Worm (Caenorhabditis elegans) whole organism, young adult: ENCODE data around the gene bed-2.

Experiments
- D2030.7 ChIP-seq: fragments of 200-800 bp; sonication (Bioruptor generic); IDR thresholded peaks from 2 replicates; pipeline ENCODE4 v1.3.6; 2022; ENCODE audit warnings: missing genetic modification reagents, missing genetic modification characterization, missing compliant biosample characterization
- F33H1.4 ChIP-seq: fragments of 200-800 bp; sonication (Bioruptor generic); IDR thresholded peaks from 2 replicates; pipeline ENCODE4 v1.3.6; 2022; ENCODE audit warnings: missing genetic modification reagents, missing genetic modification characterization, missing compliant biosample characterization
- F49E8.2 ChIP-seq: sonication (generic microtip); optimal IDR thresholded peaks from 3 replicates; lab custom pipeline; 2017; ENCODE audit warnings: missing genetic modification characterization, mild to moderate bottlenecking, missing compliant biosample characterization, antibody characterized with exemption, moderate library complexity; ENCODE audit not compliant: insufficient read depth
- F57A8.1 ChIP-seq: fragments of 200-800 bp; sonication (Bioruptor generic); optimal IDR thresholded peaks from 2 replicates; lab custom pipeline; 2018; ENCODE audit warnings: mild to moderate bottlenecking, missing genetic modification characterization, moderate library complexity, missing compliant biosample characterization
- K12H6.12 ChIP-seq: fragments of 200-800 bp; sonication (Bioruptor generic); optimal IDR thresholded peaks from 2 replicates; lab custom pipeline; 2018; ENCODE audit warnings: mild to moderate bottlenecking, missing genetic modification characterization, missing compliant biosample characterization
- Y53F4B.3 ChIP-seq: fragments of 200-800 bp; sonication (Bioruptor generic); IDR thresholded peaks from 2 replicates; pipeline ENCODE4 v1.3.6; 2022; ENCODE audit warnings: missing genetic modification reagents, missing genetic modification characterization, missing compliant biosample characterization
- aptf-3 ChIP-seq: fragments of 200-800 bp; sonication (Bioruptor generic); IDR thresholded peaks from 2 replicates; pipeline ENCODE4 v1.3.6; 2022; ENCODE audit warnings: missing genetic modification characterization, missing compliant biosample characterization
- atf-7 ChIP-seq: sonication (generic microtip); optimal IDR thresholded peaks from 2 replicates; lab custom pipeline; 2017; ENCODE audit warnings: mild to moderate bottlenecking, missing genetic modification characterization, missing compliant biosample characterization
- attf-3 ChIP-seq: fragments of 200-800 bp; sonication (Bioruptor generic); conservative IDR thresholded peaks from 2 replicates; pipeline ENCODE4 v1.3.6; 2022; ENCODE audit warnings: missing genetic modification reagents, missing genetic modification characterization, missing compliant biosample characterization
- attf-5 ChIP-seq: fragments of 200-800 bp; sonication (Bioruptor generic); optimal IDR thresholded peaks from 2 replicates; lab custom pipeline; 2018; ENCODE audit warnings: mild to moderate bottlenecking, missing genetic modification characterization, missing compliant biosample characterization
- attf-6 ChIP-seq: fragments of 200-800 bp; sonication (Bioruptor generic); IDR thresholded peaks from 2 replicates; pipeline ENCODE4 v1.3.6; 2022; ENCODE audit warnings: missing genetic modification reagents, missing genetic modification characterization, missing compliant biosample characterization
- bed-1 ChIP-seq: fragments of 200-800 bp; sonication (Bioruptor generic); IDR thresholded peaks from 2 replicates; pipeline ENCODE4 v1.3.6; 2022; ENCODE audit warnings: missing genetic modification reagents, missing genetic modification characterization, missing compliant biosample characterization
- bed-2 ChIP-seq: fragments of 200-800 bp; sonication (Bioruptor generic); IDR thresholded peaks from 2 replicates; pipeline ENCODE4 v1.3.6; 2022; ENCODE audit warnings: missing genetic modification reagents, missing genetic modification characterization, missing compliant biosample characterization
- cebp-1 ChIP-seq, 2 experiments: fragments of 200-800 bp in 1 of 2; sonication (Bioruptor generic) in 1 of 2; sonication (generic microtip) in 1 of 2; IDR thresholded peaks in 1 of 2; optimal IDR thresholded peaks in 1 of 2; 2 replicates each; pipeline versions ENCODE4 v1.3.6 to Lab custom; 2017 to 2022; ENCODE audit warnings: missing compliant biosample characterization in 2 of 2, missing genetic modification characterization in 2 of 2, mild to moderate bottlenecking in 1 of 2, missing genetic modification reagents in 1 of 2, moderate library complexity in 1 of 2
- ceh-79 ChIP-seq: sonication (generic microtip); optimal IDR thresholded peaks from 2 replicates; lab custom pipeline; 2017; ENCODE audit warnings: mild to moderate bottlenecking, missing genetic modification characterization, missing compliant biosample characterization
- dox-1 ChIP-seq: fragments of 200-800 bp; sonication (Bioruptor generic); IDR thresholded peaks from 2 replicates; pipeline ENCODE4 v1.3.6; 2022; ENCODE audit warnings: missing genetic modification reagents, missing genetic modification characterization, missing compliant biosample characterization
- egl-18 ChIP-seq: fragments of 200-800 bp; sonication (Bioruptor generic); IDR thresholded peaks from 2 replicates; pipeline ENCODE4 v1.3.6; 2022; ENCODE audit warnings: missing genetic modification reagents, missing genetic modification characterization, missing compliant biosample characterization
- egrh-3 ChIP-seq: fragments of 200-800 bp; sonication (Bioruptor generic); IDR thresholded peaks from 2 replicates; pipeline ENCODE4 v1.3.6; 2022; ENCODE audit warnings: missing genetic modification reagents, missing genetic modification characterization, missing compliant biosample characterization
- fkh-3 ChIP-seq: sonication (generic microtip); optimal IDR thresholded peaks from 2 replicates; lab custom pipeline; 2016; ENCODE audit warnings: mild to moderate bottlenecking, missing genetic modification characterization, missing compliant biosample characterization
- hmg-1.2 ChIP-seq: fragments of 200-800 bp; sonication (Bioruptor generic); IDR thresholded peaks from 2 replicates; pipeline ENCODE4 v1.3.6; 2022; ENCODE audit warnings: missing genetic modification reagents, missing genetic modification characterization, missing compliant biosample characterization
- let-526 ChIP-seq: fragments of 200-800 bp; sonication (Bioruptor generic); IDR thresholded peaks from 2 replicates; pipeline ENCODE4 v1.3.6; 2022; ENCODE audit warnings: missing genetic modification reagents, missing genetic modification characterization, missing compliant biosample characterization
- lin-54 ChIP-seq: fragments of 200-800 bp; sonication (Bioruptor generic); optimal IDR thresholded peaks from 2 replicates; lab custom pipeline; 2018; ENCODE audit warnings: mild to moderate bottlenecking, missing genetic modification characterization, missing compliant biosample characterization
- lsy-27 ChIP-seq: sonication (generic microtip); optimal IDR thresholded peaks from 2 replicates; lab custom pipeline; 2017; ENCODE audit warnings: missing genetic modification characterization, mild to moderate bottlenecking, missing compliant biosample characterization, antibody characterized with exemption, missing genotype, borderline replicate concordance; ENCODE audit not compliant: insufficient read depth
- madf-10 ChIP-seq: sonication (generic microtip); optimal IDR thresholded peaks from 2 replicates; lab custom pipeline; 2016; ENCODE audit warnings: mild to moderate bottlenecking, missing genetic modification characterization, missing compliant biosample characterization
- mcd-1 ChIP-seq: fragments of 200-800 bp; sonication (Bioruptor generic); IDR thresholded peaks from 2 replicates; pipeline ENCODE4 v1.3.6; 2022; ENCODE audit warnings: missing genetic modification reagents, missing genetic modification characterization, missing compliant biosample characterization
- nfya-1 ChIP-seq: sonication (generic microtip); optimal IDR thresholded peaks from 2 replicates; lab custom pipeline; 2017; ENCODE audit warnings: antibody characterized with exemption, missing compliant biosample characterization, missing genetic modification characterization, borderline replicate concordance; ENCODE audit not compliant: insufficient read depth
- nfyb-1 ChIP-seq: fragments of 200-800 bp; sonication (Bioruptor generic); IDR thresholded peaks from 2 replicates; pipeline ENCODE4 v1.3.6; 2022; ENCODE audit warnings: missing genetic modification reagents, missing genetic modification characterization, missing compliant biosample characterization
- nhr-179 ChIP-seq: sonication (generic microtip); optimal IDR thresholded peaks from 2 replicates; lab custom pipeline; 2016; ENCODE audit warnings: mild to moderate bottlenecking, missing genetic modification characterization, missing compliant biosample characterization
- nhr-27 ChIP-seq: fragments of 200-800 bp; sonication (Bioruptor generic); optimal IDR thresholded peaks from 2 replicates; lab custom pipeline; 2018; ENCODE audit warnings: mild to moderate bottlenecking, missing genetic modification characterization, moderate library complexity, missing compliant biosample characterization
- nhr-80 ChIP-seq: sonication (generic microtip); optimal IDR thresholded peaks from 2 replicates; lab custom pipeline; 2016; ENCODE audit warnings: missing genetic modification characterization, missing compliant biosample characterization
- pbrm-1 ChIP-seq: fragments of 200-800 bp; sonication (Bioruptor generic); IDR thresholded peaks from 2 replicates; pipeline ENCODE4 v1.3.6; 2022; ENCODE audit warnings: missing genetic modification reagents, missing genetic modification characterization, missing compliant biosample characterization
- pha-4 ChIP-seq: fragments of 150-350 bp; sonication (generic microtip); optimal IDR thresholded peaks from 2 replicates; lab custom pipeline; 2014; ENCODE audit warnings: missing biosample characterization, missing genetic modification reagents, missing genetic modification characterization
- sdz-38 ChIP-seq: sonication (generic microtip); optimal IDR thresholded peaks from 2 replicates; lab custom pipeline; 2016; ENCODE audit warnings: missing genotype, missing genetic modification characterization, missing compliant biosample characterization
- snpc-4 ChIP-seq, 5 experiments: fragments of 150-350 bp in 1 of 5; sonication (generic microtip) in 4 of 5; optimal IDR thresholded peaks; 2 replicates each; lab custom pipeline; 2014 to 2018; ENCODE audit warnings: missing genetic modification characterization in 5 of 5, missing biosample characterization in 3 of 5, antibody characterized with exemption in 2 of 5, mild to moderate bottlenecking in 2 of 5, missing compliant biosample characterization in 2 of 5, missing genotype in 2 of 5, moderate library complexity in 2 of 5, missing genetic modification reagents in 1 of 5
- tlf-1 ChIP-seq: fragments of 200-800 bp; sonication (Bioruptor generic); optimal IDR thresholded peaks from 2 replicates; lab custom pipeline; 2018; ENCODE audit warnings: mild to moderate bottlenecking, missing genetic modification characterization, missing compliant biosample characterization
- zfh-2 ChIP-seq: fragments of 200-800 bp; sonication (Bioruptor generic); conservative IDR thresholded peaks from 2 replicates; pipeline ENCODE4 v1.3.6; 2022; ENCODE audit warnings: missing genetic modification reagents, missing genetic modification characterization, missing compliant biosample characterization
- zim-3 ChIP-seq: sonication (generic microtip); optimal IDR thresholded peaks from 2 replicates; lab custom pipeline; 2017; ENCODE audit warnings: mild to moderate bottlenecking, missing genetic modification characterization, moderate library complexity, missing compliant biosample characterization
- ztf-18 ChIP-seq: sonication (generic microtip); optimal IDR thresholded peaks from 2 replicates; lab custom pipeline; 2016; ENCODE audit warnings: missing genotype, mild to moderate bottlenecking, missing genetic modification characterization, missing compliant biosample characterization
- ztf-28 ChIP-seq: fragments of 200-800 bp; sonication (Bioruptor generic); IDR thresholded peaks from 2 replicates; pipeline ENCODE4 v1.3.6; 2022; ENCODE audit warnings: missing genetic modification reagents, missing genetic modification characterization, missing compliant biosample characterization

The bed-2 gene

ce11 chrIII:11443408-11443994 is 27.1 kb downstream of the bed-2 start:
- TF ChIP-seq aptf-3 (GFP tag; lab: Robert Waterston, UW) (no peak), nfya-1 (tag; lab: Kevin White, UChicago) (no peak), lin-54 (GFP tag; lab: Kevin White, UChicago) (no peak), K12H6.12 (no peak), Y53F4B.3 (GFP tag; lab: Robert Waterston, UW) (no peak), nhr-179 (tag; lab: Kevin White, UChicago) (no peak), egl-18 (GFP tag; lab: Robert Waterston, UW) (no peak), sdz-38 (tag; lab: Kevin White, UChicago) (no peak), snpc-4 (GFP tag; optimal IDR thresholded peaks at IDR 0.05; lab: Kevin White, UChicago) (no peak), snpc-4 (tag; optimal IDR thresholded peaks at IDR 0.05; lab: Kevin White, UChicago) (peak; percentile 37 to 74 (median 60)), lsy-27 (tag; lab: Kevin White, UChicago) (no peak), ceh-79 (tag; lab: Kevin White, UChicago) (no peak), madf-10 (tag; lab: Kevin White, UChicago) (no peak), bed-2 (GFP tag; lab: Robert Waterston, UW) (no peak), fkh-3 (tag; lab: Kevin White, UChicago) (no peak), cebp-1 (GFP tag; IDR thresholded peaks at IDR 0.05; lab: Robert Waterston, UW) (no peak), cebp-1 (tag; optimal IDR thresholded peaks at IDR 0.05; lab: Kevin White, UChicago) (peak; percentile 64)

- peak; percentile 51 for TF ChIP-seq mcd-1 (GFP tag; lab: Robert Waterston, UW)
- TF ChIP-seq egrh-3, result 0 out of 2 replicates have a peak, but pooled peaks have one; percentile 12
- TF ChIP-seq nhr-80 (tag; lab: Kevin White, UChicago), result peak; percentile 48
- TF ChIP-seq cebp-1 (GFP tag; IDR thresholded peaks at IDR 0.05; lab: Robert Waterston, UW), result no peak
- TF ChIP-seq cebp-1 (tag; optimal IDR thresholded peaks at IDR 0.05; lab: Kevin White, UChicago), result peak; percentile 9
- no peak for TF ChIP-seq nhr-27 (tag; lab: Kevin White, UChicago)
Measured at ce11 chrIII:11442556-11442955, 28.1 kb downstream of the bed-2 start, which contains the start of gene sbp-1. Gene sbp-1, minus strand, starts transcription at chrIII:11442566.

- TF ChIP-seq attf-3 (GFP tag; lab: Robert Waterston, UW) (peak; percentile 28; the same call in 1 of the 2 replicates), pbrm-1 (GFP tag; lab: Robert Waterston, UW) (0 out of 2 replicates have a peak, but pooled peaks have one; percentile 17), ztf-28 (GFP tag; lab: Robert Waterston, UW) (0 out of 2 replicates have a peak, but pooled peaks have one; percentile 14), dox-1 (GFP tag; lab: Robert Waterston, UW) (peak; percentile 54; the same call in 1 of the 2 replicates), bed-1 (GFP tag; lab: Robert Waterston, UW) (0 out of 2 replicates have a peak, but pooled peaks have one; percentile 6)
Measured at ce11 chrIII:11434864-11435263, 35.7 kb downstream of the bed-2 start.

ce11 chrIII:11427548-11428152 is 43.0 kb downstream of the bed-2 start:
- TF ChIP-seq zim-3 (tag; lab: Kevin White, UChicago) (no peak), attf-6 (GFP tag; lab: Robert Waterston, UW) (no peak), attf-5 (GFP tag; lab: Kevin White, UChicago) (peak; percentile 13), tlf-1 (no peak), nfyb-1 (GFP tag; lab: Robert Waterston, UW) (no peak), madf-10 (tag; lab: Kevin White, UChicago) (no peak), F33H1.4 (GFP tag; lab: Robert Waterston, UW) (no peak), zfh-2 (GFP tag; lab: Robert Waterston, UW) (peak; percentile 93), pha-4 (tag; lab: Kevin White, UChicago) (no peak), F49E8.2 (tag; lab: Kevin White, UChicago) (no peak), ztf-28 (GFP tag; lab: Robert Waterston, UW) (no peak), fkh-3 (tag; lab: Kevin White, UChicago) (no peak), hmg-1.2 (GFP tag; lab: Robert Waterston, UW) (0 out of 2 replicates have a peak, but pooled peaks have one; percentile 7), D2030.7 (GFP tag; lab: Robert Waterston, UW) (no peak), snpc-4 (GFP tag; optimal IDR thresholded peaks at IDR 0.05; lab: Kevin White, UChicago) (no peak), snpc-4 (tag; optimal IDR thresholded peaks at IDR 0.05; lab: Kevin White, UChicago) (no peak), atf-7 (no peak), F57A8.1 (GFP tag; lab: Kevin White, UChicago) (no peak), let-526 (GFP tag; lab: Robert Waterston, UW) (no peak), ztf-18 (no peak)
